Worm (Caenorhabditis elegans): ENCODE data around the gene C17A2.4.
"Not testable (repeated sequence)": the region's sequence is repeated elsewhere in the genome, so short reads cannot be mapped to it uniquely, and the experiment has no call there.

Gene C17A2.4

DNA sequence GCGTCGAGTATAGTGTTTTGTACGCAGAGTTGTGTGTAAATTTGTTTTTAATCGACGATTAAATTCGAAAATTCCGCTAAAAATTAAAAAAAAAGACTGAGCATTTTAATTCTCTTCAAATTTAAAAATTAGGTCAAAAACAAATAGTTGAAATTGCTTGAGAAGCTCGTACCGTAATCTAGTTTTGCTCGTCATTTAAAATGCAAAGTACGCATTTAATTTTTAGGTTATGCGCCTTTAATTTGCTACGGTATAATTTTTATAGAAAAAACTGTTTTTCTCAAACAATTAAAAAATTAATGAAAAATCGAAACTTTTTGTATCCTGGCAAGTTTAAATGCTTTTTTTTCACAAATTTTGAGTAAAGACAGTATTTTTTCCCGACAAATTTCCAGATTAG, 31.0 kb upstream of the C17A2.4 start:
- TF ChIP-seq ceh-24 (tag; optimal IDR thresholded peaks at IDR 0.05) (no peak), K02D7.2 (tag; optimal IDR thresholded peaks at IDR 0.05) (no peak), hlh-15 (tag; optimal IDR thresholded peaks at IDR 0.05) (no peak), ceh-30 (tag; optimal IDR thresholded peaks at IDR 0.05) (no peak), unc-42 (tag; optimal IDR thresholded peaks at IDR 0.05) (no peak), tbx-7 (tag; optimal IDR thresholded peaks at IDR 0.05) (no peak), unc-86 (tag; optimal IDR thresholded peaks at IDR 0.05) (no peak), zip-5 (tag; optimal IDR thresholded peaks at IDR 0.05) (no peak), ceh-6 (GFP tag; optimal IDR thresholded peaks at IDR 0.05) (no peak), F13H6.1 (tag; optimal IDR thresholded peaks at IDR 0.05) (no peak), fkh-6 (tag; optimal IDR thresholded peaks at IDR 0.05) (no peak), ref-2 (tag; optimal IDR thresholded peaks at IDR 0.05) (no peak), ceh-22 (tag; optimal IDR thresholded peaks at IDR 0.05) (no peak), tbx-2 (tag; optimal IDR thresholded peaks at IDR 0.05) (no peak), nhr-11 (tag; optimal IDR thresholded peaks at IDR 0.05) (no peak), hlh-6 (tag; optimal IDR thresholded peaks at IDR 0.05) (no peak), sox-2 (GFP tag; IDR thresholded peaks at IDR 0.05) (no peak), pha-2 (tag; optimal IDR thresholded peaks at IDR 0.05) (no peak)

DNA sequence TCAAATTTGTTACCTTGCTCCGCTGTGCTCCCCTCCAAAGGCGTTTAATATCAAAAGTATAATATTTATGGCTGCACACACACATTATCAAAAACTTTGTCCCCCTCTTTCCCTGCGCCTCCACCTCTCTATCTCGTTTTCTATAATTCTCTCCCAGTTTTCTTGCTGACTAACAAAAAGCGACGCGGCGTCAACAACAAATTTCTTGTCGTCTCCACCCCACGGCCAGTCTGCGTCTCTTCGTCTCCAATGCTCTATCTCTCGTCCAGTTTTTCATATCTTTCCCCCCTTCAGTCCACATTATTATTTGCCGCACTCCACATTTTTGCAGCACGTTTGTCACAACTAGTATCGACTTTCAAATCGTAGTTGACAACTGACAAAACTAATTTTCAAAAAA, 29.1 kb upstream of the C17A2.4 start:
- TF ChIP-seq tbx-2 (tag; optimal IDR thresholded peaks at IDR 0.05) (peak; percentile 47), ceh-14 (tag; optimal IDR thresholded peaks at IDR 0.05) (peak; percentile 11), ets-4 (tag; optimal IDR thresholded peaks at IDR 0.05) (no peak), nhr-232 (tag; optimal IDR thresholded peaks at IDR 0.05) (no peak), nfya-1 (tag; optimal IDR thresholded peaks at IDR 0.05) (peak; percentile 34), ceh-18 (tag; optimal IDR thresholded peaks at IDR 0.05) (peak; percentile 35), unc-55 (GFP tag; optimal IDR thresholded peaks at IDR 0.05) (peak; percentile 49), rnt-1 (tag; optimal IDR thresholded peaks at IDR 0.05) (peak; percentile 27), fkh-10 (GFP tag; optimal IDR thresholded peaks at IDR 0.05) (no peak), unc-42 (tag; optimal IDR thresholded peaks at IDR 0.05) (peak; percentile 15)

DNA sequence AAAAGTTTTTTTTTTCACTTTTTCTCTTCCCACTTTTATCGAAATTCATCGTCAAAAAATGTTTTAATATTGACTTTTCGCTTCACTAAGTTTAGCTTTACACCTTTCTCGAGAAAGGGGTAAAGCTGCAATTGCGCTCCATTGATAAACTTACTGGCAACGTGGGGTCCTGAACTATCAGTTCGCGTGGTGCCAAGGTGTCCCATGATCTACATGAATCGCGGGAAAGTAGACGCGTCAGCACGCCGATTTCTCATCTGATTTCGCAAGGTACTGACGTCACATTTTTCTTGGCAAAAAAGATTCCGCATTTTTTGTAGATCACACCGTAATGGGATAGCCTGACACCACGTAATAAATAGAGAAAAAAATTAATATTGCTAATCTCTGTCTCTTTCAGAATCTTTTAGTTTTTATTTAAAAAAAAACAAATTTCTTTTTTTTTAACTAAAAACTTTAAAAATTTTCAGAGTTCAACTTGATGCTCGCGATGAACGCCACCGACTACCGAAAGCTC, 27.8 kb upstream of the C17A2.4 start, which contains the start of gene lido-15:
Gene lido-15, plus strand, starts transcription at position 467 of the 517 bp plus-strand sequence.
- TF ChIP-seq C08G9.2 (tag; optimal IDR thresholded peaks at IDR 0.05), result no peak
- no peak for TF ChIP-seq F13H6.1 (tag; optimal IDR thresholded peaks at IDR 0.05)
- TF ChIP-seq K02D7.2 (tag; optimal IDR thresholded peaks at IDR 0.05), result no peak
- TF ChIP-seq ceh-31 (tag; optimal IDR thresholded peaks at IDR 0.05), result no peak
- no peak for TF ChIP-seq mec-3 (tag; optimal IDR thresholded peaks at IDR 0.05; ENCODE audit: borderline replicate concordance)
- TF ChIP-seq pha-2 (tag; optimal IDR thresholded peaks at IDR 0.05), result no peak
- no peak for TF ChIP-seq pat-9 (tag; optimal IDR thresholded peaks at IDR 0.05)
- no peak for TF ChIP-seq ceh-9 (tag; optimal IDR thresholded peaks at IDR 0.05)
- TF ChIP-seq sox-4 (tag; optimal IDR thresholded peaks at IDR 0.05), result no peak

DNA sequence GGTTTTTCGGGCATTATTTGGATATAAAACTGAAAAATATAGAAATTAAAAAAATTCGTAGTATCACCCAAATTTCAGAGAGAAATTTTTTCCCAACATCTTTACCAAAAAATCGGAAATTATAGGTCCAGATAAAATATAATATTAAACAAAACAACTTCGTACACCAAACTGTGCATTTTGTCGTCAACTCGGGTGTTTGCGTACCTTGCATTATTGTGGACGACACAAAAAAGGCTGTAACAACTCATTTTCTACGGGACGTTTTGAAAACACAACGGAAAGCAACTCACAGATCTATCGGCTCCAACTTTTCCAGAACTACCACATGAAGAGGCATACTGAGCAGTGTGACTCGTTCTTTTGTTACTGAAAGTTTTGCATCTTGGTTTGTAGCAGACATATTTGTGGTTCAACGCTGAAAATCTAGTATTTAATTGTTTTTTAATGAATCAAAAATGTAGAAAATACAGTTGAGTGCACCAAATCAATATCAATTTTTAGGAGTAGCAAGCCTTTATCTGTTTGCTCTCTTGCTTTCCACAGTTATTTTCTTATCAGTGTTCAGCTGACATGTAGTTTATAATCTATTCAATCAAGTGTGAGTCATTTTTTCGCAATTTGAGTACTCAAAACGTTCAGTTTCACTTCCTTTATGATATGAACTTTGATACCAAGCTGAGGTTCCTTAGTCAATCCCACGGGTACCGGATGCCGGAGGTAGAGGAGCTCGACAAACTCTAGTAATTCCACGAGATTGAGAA, 24.0 kb upstream of the C17A2.4 start:
- TF ChIP-seq elt-2 (tag; optimal IDR thresholded peaks at IDR 0.05), result peak; percentile 33
- TF ChIP-seq pqm-1 (tag; optimal IDR thresholded peaks at IDR 0.05), result no peak

DNA sequence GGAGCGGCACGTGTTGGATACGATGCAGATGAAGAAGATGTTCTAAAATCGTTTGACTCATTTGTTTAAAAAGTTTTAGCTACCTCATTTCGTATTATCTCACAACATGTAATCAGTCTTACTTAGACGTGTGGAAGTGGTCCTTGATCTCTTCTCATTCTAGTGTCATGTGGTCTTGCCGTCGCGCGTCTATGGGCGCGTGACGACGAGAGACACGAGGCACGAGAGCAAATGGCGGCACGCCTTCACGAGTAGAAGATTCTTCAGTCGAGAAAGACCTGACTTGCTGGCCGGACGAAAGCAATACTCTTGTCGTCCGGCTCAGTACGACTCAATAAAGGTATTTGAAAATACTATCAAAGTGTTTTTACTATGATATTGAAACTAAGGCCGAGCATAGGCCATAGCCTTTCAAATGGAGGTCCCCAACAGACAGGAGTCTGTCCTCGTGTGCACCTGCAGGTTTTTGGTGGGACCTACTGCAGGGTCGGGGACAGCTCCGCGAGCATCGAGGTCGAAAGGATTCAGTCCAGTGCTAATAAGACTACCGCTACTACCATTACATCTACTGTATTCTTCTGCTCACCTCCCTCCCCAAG, 23.3 kb upstream of the C17A2.4 start, which contains the start of gene fbxa-24:
Gene fbxa-24, plus strand, starts transcription at position 276 of the 599 bp plus-strand sequence.
- not testable (repeated sequence) for TF ChIP-seq ttx-3, syd-9, tbx-7 (tag; optimal IDR thresholded peaks at IDR 0.05)
